Worm (Caenorhabditis elegans) whole organism, mixed stage, embryonic: Measurements from ENCODE around the gene msp-36.

Experiments used
- bed-3 ChIP-seq: fragments of 200-800 bp; sonication (Bioruptor generic); optimal IDR thresholded peaks from 3 replicates; lab custom pipeline; 2018; ENCODE audit warnings: mild to moderate bottlenecking, missing genetic modification characterization, moderate library complexity, missing compliant biosample characterization
- ceh-39 ChIP-seq: fragments of 150-350 bp; optimal IDR thresholded peaks from 2 replicates; lab custom pipeline; 2014; ENCODE audit warnings: missing biosample characterization, missing genetic modification characterization
- ceh-83 ChIP-seq: fragments of 200-800 bp; sonication (Bioruptor generic); optimal IDR thresholded peaks from 2 replicates; lab custom pipeline; 2018; ENCODE audit warnings: mild to moderate bottlenecking, missing genetic modification characterization, missing compliant biosample characterization
- ces-1 ChIP-seq: fragments of 150-350 bp; optimal IDR thresholded peaks from 2 replicates; lab custom pipeline; 2014; ENCODE audit warnings: missing biosample characterization, missing genetic modification reagents, missing genetic modification characterization
- cnd-1 ChIP-seq: fragments of 200-800 bp; sonication (Bioruptor generic); optimal IDR thresholded peaks from 2 replicates; lab custom pipeline; 2018; ENCODE audit warnings: mild to moderate bottlenecking, missing genetic modification characterization, missing compliant biosample characterization
- drap-1 ChIP-seq: fragments of 200-800 bp; sonication (Bioruptor generic); optimal IDR thresholded peaks from 3 replicates; lab custom pipeline; 2018; ENCODE audit warnings: mild to moderate bottlenecking, missing genetic modification characterization, missing compliant biosample characterization
- elt-1 ChIP-seq: sonication (generic microtip); optimal IDR thresholded peaks from 2 replicates; lab custom pipeline; 2017; ENCODE audit warnings: missing genetic modification characterization, mild to moderate bottlenecking, missing compliant biosample characterization, antibody characterized with exemption, moderate library complexity, borderline replicate concordance; ENCODE audit not compliant: insufficient read depth
- elt-3 ChIP-seq: fragments of 150-350 bp; optimal IDR thresholded peaks from 2 replicates; lab custom pipeline; 2014; ENCODE audit warnings: missing biosample characterization, missing genetic modification characterization
- flh-1 ChIP-seq: fragments of 200-800 bp; sonication (Bioruptor generic); optimal IDR thresholded peaks from 2 replicates; lab custom pipeline; 2018; ENCODE audit warnings: mild to moderate bottlenecking, missing genetic modification characterization, moderate library complexity, missing compliant biosample characterization
- ham-2 ChIP-seq: fragments of 200-800 bp; sonication (Bioruptor generic); optimal IDR thresholded peaks from 2 replicates; lab custom pipeline; 2018; ENCODE audit warnings: mild to moderate bottlenecking, missing genetic modification characterization, missing compliant biosample characterization
- lin-13 ChIP-seq: fragments of 150-350 bp; optimal IDR thresholded peaks from 2 replicates; lab custom pipeline; 2014; ENCODE audit warnings: missing biosample characterization, missing genetic modification characterization
- lin-32 ChIP-seq: fragments of 200-800 bp; sonication (Bioruptor generic); optimal IDR thresholded peaks from 2 replicates; lab custom pipeline; 2018; ENCODE audit warnings: mild to moderate bottlenecking, missing genetic modification characterization, missing compliant biosample characterization
- lsy-2 ChIP-seq: fragments of 150-350 bp; optimal IDR thresholded peaks from 2 replicates; lab custom pipeline; 2014; ENCODE audit warnings: missing biosample characterization, missing genetic modification characterization
- mab-5 ChIP-seq: fragments of 150-350 bp; optimal IDR thresholded peaks from 2 replicates; lab custom pipeline; 2014; ENCODE audit warnings: missing biosample characterization, missing genetic modification characterization
- mep-1 ChIP-seq: fragments of 150-350 bp; optimal IDR thresholded peaks from 2 replicates; lab custom pipeline; 2017; ENCODE audit warnings: missing biosample characterization, missing genetic modification reagents, missing genetic modification characterization, inconsistent platforms
- mls-2 ChIP-seq: sonication (generic microtip); optimal IDR thresholded peaks from 2 replicates; lab custom pipeline; 2016; ENCODE audit warnings: mild to moderate bottlenecking, missing genetic modification characterization, moderate library complexity, missing compliant biosample characterization
- nhr-12 ChIP-seq: fragments of 150-350 bp; optimal IDR thresholded peaks from 2 replicates; lab custom pipeline; 2014; ENCODE audit warnings: missing biosample characterization, missing genetic modification characterization
- nhr-2 ChIP-seq: fragments of 150-350 bp; optimal IDR thresholded peaks from 2 replicates; lab custom pipeline; 2014; ENCODE audit warnings: missing biosample characterization, missing genetic modification characterization
- nhr-28 ChIP-seq: fragments of 150-350 bp; optimal IDR thresholded peaks from 2 replicates; lab custom pipeline; 2014; ENCODE audit warnings: missing biosample characterization, missing genetic modification characterization
- sem-2 ChIP-seq: fragments of 200-800 bp; sonication (Bioruptor generic); optimal IDR thresholded peaks from 2 replicates; lab custom pipeline; 2018; ENCODE audit warnings: mild to moderate bottlenecking, missing genetic modification characterization, missing compliant biosample characterization
- snpc-4 ChIP-seq: fragments of 150-350 bp; optimal IDR thresholded peaks from 2 replicates; lab custom pipeline; 2014; ENCODE audit warnings: missing biosample characterization, missing genetic modification characterization
- tbx-8 ChIP-seq: fragments of 200-800 bp; sonication (Bioruptor generic); optimal IDR thresholded peaks from 2 replicates; lab custom pipeline; 2018; ENCODE audit warnings: mild to moderate bottlenecking, missing genetic modification characterization, moderate library complexity, missing compliant biosample characterization
- unc-120 ChIP-seq: sonication (generic microtip); optimal IDR thresholded peaks from 2 replicates; lab custom pipeline; 2017; ENCODE audit warnings: missing genetic modification characterization, missing compliant biosample characterization; ENCODE audit not compliant: poor library complexity, severe bottlenecking
- unc-39 ChIP-seq: fragments of 150-350 bp; optimal IDR thresholded peaks from 2 replicates; lab custom pipeline; 2014; ENCODE audit warnings: missing biosample characterization, missing genetic modification characterization
- unc-62 ChIP-seq: fragments of 150-350 bp; optimal IDR thresholded peaks from 2 replicates; lab custom pipeline; 2014; ENCODE audit warnings: missing biosample characterization, missing genetic modification reagents, missing genetic modification characterization
- zip-8 ChIP-seq: fragments of 150-350 bp; optimal IDR thresholded peaks from 2 replicates; lab custom pipeline; 2014; ENCODE audit warnings: missing biosample characterization, missing genetic modification characterization
- ztf-11 ChIP-seq: fragments of 150-350 bp; optimal IDR thresholded peaks from 2 replicates; lab custom pipeline; 2014; ENCODE audit warnings: missing biosample characterization, missing genetic modification characterization

msp-36 gene

ce11 chrIV:10141930-10142505 lies 46.8 kb downstream of the msp-36 start, which contains the start of the genes gst-2, gst-4 and dhs-12:
Gene gst-2 (minus strand): TSS chrIV:10142061.
Gene gst-4 (plus strand): TSS chrIV:10142225.
Gene dhs-12 (plus strand): TSS chrIV:10142455.
- TF ChIP-seq unc-62 (GFP tag; lab: Kevin White, UChicago) (no peak), sem-2 (no peak), unc-39 (no peak), ceh-83 (GFP tag; lab: Kevin White, UChicago) (no peak), bed-3 (GFP tag; lab: Kevin White, UChicago) (no peak), mab-5 (no peak), zip-8 (no peak), lsy-2 (tag; lab: Kevin White, UChicago) (no peak), elt-3 (tag; lab: Kevin White, UChicago) (no peak), drap-1 (no peak), lin-13 (tag; lab: Kevin White, UChicago) (no peak), elt-1 (tag; lab: Kevin White, UChicago) (no peak), tbx-8 (GFP tag; lab: Kevin White, UChicago) (no peak)
- TF ChIP-seq, all 35 proteins: peak for 0

ce11 chrIV:10143640-10144039 lies 48.4 kb downstream of the msp-36 start, which contains the start of gene msp-38:
Gene msp-38 (minus strand): TSS chrIV:10143740.
- TF ChIP-seq mls-2 (tag; lab: Kevin White, UChicago) (no peak), elt-3 (tag; lab: Kevin White, UChicago) (no peak), mep-1 (tag; lab: Kevin White, UChicago) (no peak), elt-1 (tag; lab: Kevin White, UChicago) (no peak), lin-32 (GFP tag; lab: Kevin White, UChicago) (no peak), snpc-4 (tag; lab: Kevin White, UChicago) (no peak), drap-1 (no peak), ceh-83 (GFP tag; lab: Kevin White, UChicago) (no peak), unc-120 (no peak), unc-62 (GFP tag; lab: Kevin White, UChicago) (no peak)

ce11 chrIV:10144487-10144886 lies 49.3 kb downstream of the msp-36 start:
- no peak for TF ChIP-seq drap-1
- TF ChIP-seq ztf-11 (tag; lab: Kevin White, UChicago), result no peak
- no peak for TF ChIP-seq lin-32 (GFP tag; lab: Kevin White, UChicago)
- TF ChIP-seq ceh-39, result no peak
- no peak for TF ChIP-seq mls-2 (tag; lab: Kevin White, UChicago)
- TF ChIP-seq ceh-83 (GFP tag; lab: Kevin White, UChicago), result no peak
- TF ChIP-seq nhr-12 (tag; lab: Kevin White, UChicago), result no peak
- TF ChIP-seq nhr-28 (tag; lab: Kevin White, UChicago), result no peak
- no peak for TF ChIP-seq elt-1 (tag; lab: Kevin White, UChicago)
- TF ChIP-seq zip-8, result no peak

ce11 chrIV:10144909-10145308 lies 49.7 kb downstream of the msp-36 start:
- no peak for TF ChIP-seq ceh-83 (GFP tag; lab: Kevin White, UChicago)
- no peak for TF ChIP-seq sem-2
- TF ChIP-seq flh-1 (GFP tag; lab: Kevin White, UChicago), result no peak
- TF ChIP-seq ces-1 (GFP tag; lab: Kevin White, UChicago), result no peak
- no peak for TF ChIP-seq elt-1 (tag; lab: Kevin White, UChicago)
- TF ChIP-seq ceh-39, result no peak
- no peak for TF ChIP-seq nhr-2
- TF ChIP-seq tbx-8 (GFP tag; lab: Kevin White, UChicago), result no peak
- no peak for TF ChIP-seq cnd-1 (tag; lab: Kevin White, UChicago)
- no peak for TF ChIP-seq ztf-11 (tag; lab: Kevin White, UChicago)
- TF ChIP-seq lin-13 (tag; lab: Kevin White, UChicago), result no peak
- TF ChIP-seq mep-1 (tag; lab: Kevin White, UChicago), result no peak
- no peak for TF ChIP-seq zip-8
- no peak for TF ChIP-seq mls-2 (tag; lab: Kevin White, UChicago)
- no peak for TF ChIP-seq nhr-28 (tag; lab: Kevin White, UChicago)
- TF ChIP-seq elt-3 (tag; lab: Kevin White, UChicago), result no peak
- no peak for TF ChIP-seq unc-120
- TF ChIP-seq nhr-12 (tag; lab: Kevin White, UChicago), result no peak
- no peak for TF ChIP-seq ham-2 (GFP tag; lab: Kevin White, UChicago)
- TF ChIP-seq lsy-2 (tag; lab: Kevin White, UChicago), result no peak
